Worm (Caenorhabditis elegans): ENCODE measurements around the gene T14G12.6.
A peak's percentile ranks its signal among the peaks of the same experiment; 100 is the strongest.

Gene T14G12.6

DNA sequence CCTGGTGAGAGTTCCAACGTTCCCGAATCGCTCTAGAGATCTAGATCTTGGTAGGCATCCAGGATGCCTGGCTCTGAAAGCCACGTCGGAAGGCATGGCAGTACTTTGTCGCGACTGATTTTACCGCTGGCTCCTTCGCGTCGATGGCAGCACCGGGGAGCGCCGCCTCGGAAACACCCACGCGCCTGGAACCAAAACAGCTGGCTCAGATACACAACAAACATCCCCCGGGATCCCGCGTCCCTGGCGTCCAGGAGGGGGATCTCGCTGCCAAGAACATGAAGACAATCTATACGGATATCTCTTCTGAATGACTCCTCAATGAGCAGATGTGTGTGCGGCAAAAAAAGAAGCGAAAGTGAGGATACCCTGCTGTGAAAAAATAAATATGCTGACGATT, 25.9 kb downstream of the T14G12.6 start:
- no peak for TF ChIP-seq ceh-28 (tag; optimal IDR thresholded peaks at IDR 0.05)
- peak; percentile 50 for TF ChIP-seq hlh-11 (tag; optimal IDR thresholded peaks at IDR 0.05)
- TF ChIP-seq unc-62 (GFP tag; optimal IDR thresholded peaks at IDR 0.05 in 1 of 2), result peak in 1 of 2 experiments; percentile 21
- TF ChIP-seq unc-62 (tag; optimal IDR thresholded peaks at IDR 0.05), result no peak
- TF ChIP-seq D1046.2 (GFP tag; IDR thresholded peaks at IDR 0.05), result no peak
- no peak for TF ChIP-seq dve-1 (tag; optimal IDR thresholded peaks at IDR 0.05; ENCODE audit: insufficient read depth)
- TF ChIP-seq lin-39 (tag; optimal IDR thresholded peaks at IDR 0.05), result no peak
- TF ChIP-seq tra-1 (GFP tag; IDR thresholded peaks at IDR 0.05), result peak; percentile 15; the same call in 1 of the 2 replicates
- TF ChIP-seq jun-1 (tag; optimal IDR thresholded peaks at IDR 0.05), result no peak
- TF ChIP-seq daf-16 (GFP tag; optimal IDR thresholded peaks at IDR 0.05), result peak in 1 of 2 experiments; percentile 54
- TF ChIP-seq daf-16 (tag; optimal IDR thresholded peaks at IDR 0.05), result no peak
- 0 out of 2 replicates have a peak, but pooled peaks have one; percentile 15 for TF ChIP-seq vab-7 (GFP tag; IDR thresholded peaks at IDR 0.05)
- no peak for TF ChIP-seq zip-2 (tag; optimal IDR thresholded peaks at IDR 0.05)
- no peak for TF ChIP-seq F26F4.8 (GFP tag; conservative IDR thresholded peaks at IDR 0.05)
- peak; percentile 91 for TF ChIP-seq set-16 (GFP tag; IDR thresholded peaks at IDR 0.05)

DNA sequence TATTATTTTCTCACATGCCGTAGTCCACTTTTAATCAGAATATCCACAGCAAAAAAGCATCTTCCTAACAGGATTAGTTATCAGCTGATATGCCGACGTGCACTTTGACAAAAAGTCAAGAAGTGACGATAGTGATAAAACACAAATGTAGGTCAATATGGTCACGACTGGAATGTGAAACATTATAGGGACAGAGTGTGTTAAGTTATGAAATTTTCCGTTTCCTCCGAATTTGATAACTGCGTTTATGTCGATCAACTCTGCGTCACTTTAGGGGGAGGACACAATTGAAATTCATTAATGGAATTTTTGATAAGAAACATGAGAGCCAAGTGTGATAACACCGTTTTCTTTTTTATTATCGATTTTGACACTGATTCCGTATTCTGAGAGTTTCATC, 30.3 kb downstream of the T14G12.6 start, which contains the start of gene aex-4:
Gene aex-4 (plus strand): TSS at position 312 of the 400 bp plus-strand sequence.
- TF ChIP-seq pqm-1 (tag; optimal IDR thresholded peaks at IDR 0.05) (peak; percentile 98), unc-39 (tag; optimal IDR thresholded peaks at IDR 0.05) (no peak), mxl-3 (GFP tag; optimal IDR thresholded peaks at IDR 0.05) (no peak), T20F7.1 (GFP tag; optimal IDR thresholded peaks at IDR 0.05) (peak; percentile 6), hlh-30 (tag; optimal IDR thresholded peaks at IDR 0.05; ENCODE audit: insufficient read depth) (peak; percentile 35), hif-1 (tag; optimal IDR thresholded peaks at IDR 0.05) (peak in 1 of 2 experiments; percentile 93), lin-13 (GFP tag; optimal IDR thresholded peaks at IDR 0.05) (peak; percentile 6), mdl-1 (tag; optimal IDR thresholded peaks at IDR 0.05) (peak in 1 of 2 experiments; percentile 54), T26A8.4 (GFP tag; IDR thresholded peaks at IDR 0.05) (0 out of 2 replicates have a peak, but pooled peaks have one; percentile 24), nhr-28 (tag; optimal IDR thresholded peaks at IDR 0.05) (peak; percentile 93), daf-16 (GFP tag; optimal IDR thresholded peaks at IDR 0.05) (no peak), daf-16 (tag; optimal IDR thresholded peaks at IDR 0.05) (peak; percentile 89), dmd-6 (GFP tag; IDR thresholded peaks at IDR 0.05) (peak; percentile 94), hlh-11 (tag; optimal IDR thresholded peaks at IDR 0.05) (peak; percentile 83), mep-1 (tag; optimal IDR thresholded peaks at IDR 0.05) (peak; percentile 21), spr-3 (GFP tag; optimal IDR thresholded peaks at IDR 0.05) (no peak), ces-1 (GFP tag; optimal IDR thresholded peaks at IDR 0.05) (no peak), nhr-25 (tag; optimal IDR thresholded peaks at IDR 0.05; ENCODE audit: borderline replicate concordance, insufficient read depth) (no peak), nhr-48 (tag; optimal IDR thresholded peaks at IDR 0.05) (peak; percentile 54), lin-1 (GFP tag; IDR thresholded peaks at IDR 0.05) (peak; percentile 79), php-3 (GFP tag; IDR thresholded peaks at IDR 0.05) (peak; percentile 75), nhr-77 (tag; optimal IDR thresholded peaks at IDR 0.05) (peak; percentile 50), tra-1 (GFP tag; IDR thresholded peaks at IDR 0.05) (peak; percentile 58), aha-1 (tag) (peak; percentile 97)

DNA sequence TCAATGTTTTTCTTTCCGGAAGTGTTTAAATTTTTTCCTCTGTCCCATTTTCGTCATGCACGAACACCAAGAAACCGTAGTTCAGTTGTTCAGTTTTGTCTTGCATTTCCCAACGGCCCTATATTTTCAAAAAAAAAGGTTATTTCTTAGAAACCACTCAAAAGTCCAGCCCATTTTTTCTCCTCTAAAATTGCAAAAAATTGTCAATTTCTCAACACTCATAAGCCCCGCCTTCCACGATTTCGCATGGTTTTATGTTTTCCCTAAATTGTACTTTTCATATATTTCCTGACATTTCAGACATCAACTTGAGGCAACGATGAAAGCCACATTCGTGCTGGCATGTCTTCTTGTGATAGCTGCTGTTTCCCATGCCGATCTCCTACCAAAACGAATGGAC, 32.0 kb downstream of the T14G12.6 start, which contains the start of gene nlp-1:
Gene nlp-1 (plus strand): TSS at position 301 of the 400 bp plus-strand sequence.
- no peak for TF ChIP-seq D1046.2 (GFP tag; IDR thresholded peaks at IDR 0.05)
- TF ChIP-seq lir-3 (tag; optimal IDR thresholded peaks at IDR 0.05), result no peak
- TF ChIP-seq ces-1 (GFP tag; optimal IDR thresholded peaks at IDR 0.05), result no peak
- no peak for TF ChIP-seq R02D3.7 (tag; optimal IDR thresholded peaks at IDR 0.05)
- no peak for TF ChIP-seq saeg-2 (GFP tag; IDR thresholded peaks at IDR 0.05)
- no peak for TF ChIP-seq hlh-11 (tag; optimal IDR thresholded peaks at IDR 0.05)
- TF ChIP-seq dpl-1 (GFP tag; optimal IDR thresholded peaks at IDR 0.05), result no peak

All from whole organism, L4 larva.